Worm (Caenorhabditis elegans): Measurements from ENCODE around the gene C54D10.5.

The C54D10.5 gene

DNA sequence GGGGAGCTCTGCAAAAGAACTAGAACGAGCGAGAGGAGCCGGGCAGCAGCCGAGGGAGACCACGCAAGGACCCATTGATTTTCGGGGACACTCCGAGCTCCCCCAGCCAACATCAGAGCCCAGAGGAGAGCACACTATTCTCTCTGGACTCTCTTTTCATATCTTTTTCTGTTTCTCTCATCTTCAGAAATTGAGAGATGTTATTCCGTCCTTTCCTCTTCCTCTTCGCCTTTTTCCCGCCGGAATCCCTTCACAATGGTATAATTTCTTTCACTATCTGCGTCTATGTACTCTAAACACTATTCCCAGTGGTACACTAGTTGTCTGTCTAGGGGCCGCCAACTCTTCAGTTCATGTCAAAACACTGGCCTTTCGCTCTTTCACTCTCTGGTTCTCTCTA is 36.3 kb downstream of the C54D10.5 start (continued):
- TF ChIP-seq madf-9 (GFP tag; conservative IDR thresholded peaks at IDR 0.05) = no peak
- TF ChIP-seq ceh-32 (tag; optimal IDR thresholded peaks at IDR 0.05; ENCODE audit: poor library complexity) = peak; percentile 40
- peak; percentile 80 for TF ChIP-seq nhr-11 (tag; optimal IDR thresholded peaks at IDR 0.05)
- peak; percentile 85 for TF ChIP-seq ceh-20 (GFP tag; IDR thresholded peaks at IDR 0.05)
- no peak for TF ChIP-seq ceh-82 (tag; optimal IDR thresholded peaks at IDR 0.05)
- TF ChIP-seq zag-1 (tag; optimal IDR thresholded peaks at IDR 0.05) = peak; percentile 14
- TF ChIP-seq gei-8 (GFP tag; optimal IDR thresholded peaks at IDR 0.05) = no peak
- TF ChIP-seq ctbp-1 (GFP tag; IDR thresholded peaks at IDR 0.05) = peak; percentile 96
- TF ChIP-seq nhr-102 (tag; optimal IDR thresholded peaks at IDR 0.05) = no peak
- peak; percentile 71 for TF ChIP-seq egl-43 (GFP tag; IDR thresholded peaks at IDR 0.05)
- no peak for TF ChIP-seq lin-29 (GFP tag; IDR thresholded peaks at IDR 0.05)
- TF ChIP-seq F44E2.7 (GFP tag; IDR thresholded peaks at IDR 0.05) = no peak
- no peak for TF ChIP-seq mdt-29 (GFP tag; IDR thresholded peaks at IDR 0.05)
- TF ChIP-seq unc-39 (tag; optimal IDR thresholded peaks at IDR 0.05) = no peak
- no peak for TF ChIP-seq snpc-1.2 (GFP tag; IDR thresholded peaks at IDR 0.05)
- peak; percentile 37 for TF ChIP-seq hlh-30 (tag; optimal IDR thresholded peaks at IDR 0.05; ENCODE audit: insufficient read depth)
- peak; percentile 39 for TF ChIP-seq mes-2 (tag; optimal IDR thresholded peaks at IDR 0.05; ENCODE audit: poor library complexity, severe bottlenecking)
- TF ChIP-seq Y105C5A.15 (GFP tag; IDR thresholded peaks at IDR 0.05) = no peak
- TF ChIP-seq mxl-2 (GFP tag; conservative IDR thresholded peaks at IDR 0.05) = no peak
- no peak for TF ChIP-seq R02D3.7 (tag; optimal IDR thresholded peaks at IDR 0.05)
- no peak for TF ChIP-seq ceh-62 (tag; optimal IDR thresholded peaks at IDR 0.05)
- TF ChIP-seq ceh-28 (tag; optimal IDR thresholded peaks at IDR 0.05) = peak; percentile 31
- TF ChIP-seq ces-1 (GFP tag; optimal IDR thresholded peaks at IDR 0.05) = peak; percentile 72
- no peak for TF ChIP-seq egl-27 (tag; optimal IDR thresholded peaks at IDR 0.05)
- no peak for TF ChIP-seq sdz-12 (GFP tag; optimal IDR thresholded peaks at IDR 0.05)
- TF ChIP-seq zip-2 (tag; optimal IDR thresholded peaks at IDR 0.05) = no peak
- peak; percentile 74 for TF ChIP-seq hlh-11 (tag; optimal IDR thresholded peaks at IDR 0.05)
- peak in 1 of 2 experiments; percentile 83 for TF ChIP-seq daf-16 (GFP tag; optimal IDR thresholded peaks at IDR 0.05)
- TF ChIP-seq daf-16 (tag; optimal IDR thresholded peaks at IDR 0.05) = no peak
- TF ChIP-seq zfp-2 (tag; optimal IDR thresholded peaks at IDR 0.05) = no peak
- TF ChIP-seq aha-1 (tag) = no peak
- TF ChIP-seq duxl-1 (tag; optimal IDR thresholded peaks at IDR 0.05; ENCODE audit: poor library complexity) = no peak
- peak; percentile 46 for TF ChIP-seq nhr-48 (tag; optimal IDR thresholded peaks at IDR 0.05)
- no peak for TF ChIP-seq Y48G9A.11 (GFP tag; IDR thresholded peaks at IDR 0.05)

DNA sequence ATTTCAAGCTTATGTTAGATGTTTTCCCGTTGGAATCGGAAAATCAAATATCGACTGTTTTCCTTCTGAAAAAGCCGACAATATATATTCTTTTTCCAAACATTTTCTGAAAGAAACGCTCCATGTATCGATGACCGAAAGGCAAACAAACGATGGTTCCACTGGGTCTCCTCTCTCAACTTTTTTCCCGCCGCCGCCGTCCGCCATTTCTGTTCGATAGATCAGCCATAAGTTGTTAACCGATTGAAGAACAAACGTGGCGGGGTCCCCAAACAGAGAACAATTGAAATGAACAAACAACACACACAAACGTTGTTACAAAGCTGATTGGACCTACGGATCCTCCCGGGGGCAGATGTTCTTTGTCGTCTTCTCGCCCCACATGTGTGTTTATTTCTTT is 37.5 kb downstream of the C54D10.5 start:
- TF ChIP-seq unc-130 (GFP tag; optimal IDR thresholded peaks at IDR 0.05) (no peak), nhr-6 (tag; optimal IDR thresholded peaks at IDR 0.05) (peak; percentile 55)

DNA sequence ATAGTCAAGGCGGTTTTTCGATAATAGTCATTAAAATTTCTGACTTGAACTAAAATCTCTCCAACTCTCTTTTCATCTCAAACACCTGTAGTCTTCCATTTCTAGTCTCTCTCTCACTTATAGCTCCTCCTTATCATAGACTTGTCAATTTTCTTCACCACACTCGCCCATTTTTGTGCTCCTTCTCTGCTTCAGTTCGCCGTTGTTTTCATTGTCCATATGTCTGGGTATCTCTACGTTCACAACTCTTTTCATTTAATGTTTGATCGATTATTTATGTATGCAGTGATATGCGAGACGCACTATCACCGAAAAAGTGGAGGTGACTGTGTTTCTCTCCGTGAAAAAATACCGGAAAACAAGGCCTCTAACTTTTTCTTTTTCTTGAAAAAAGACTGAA is 38.6 kb downstream of the C54D10.5 start:
- no peak for TF ChIP-seq mep-1 (tag; optimal IDR thresholded peaks at IDR 0.05)
- no peak for TF ChIP-seq nhr-6 (tag; optimal IDR thresholded peaks at IDR 0.05)
- no peak for TF ChIP-seq mdl-1 (tag; optimal IDR thresholded peaks at IDR 0.05)
- no peak for TF ChIP-seq fkh-10 (GFP tag; optimal IDR thresholded peaks at IDR 0.05)
- TF ChIP-seq ceh-82 (tag; optimal IDR thresholded peaks at IDR 0.05) = no peak
- TF ChIP-seq zag-1 (tag; optimal IDR thresholded peaks at IDR 0.05) = no peak
- peak; percentile 93 for TF ChIP-seq dmd-6 (GFP tag; IDR thresholded peaks at IDR 0.05)
- peak; percentile 45; the same call in 1 of the 2 replicates for TF ChIP-seq lin-1 (GFP tag; IDR thresholded peaks at IDR 0.05)
- TF ChIP-seq madf-9 (GFP tag; conservative IDR thresholded peaks at IDR 0.05) = no peak
- TF ChIP-seq vab-7 (GFP tag; IDR thresholded peaks at IDR 0.05) = no peak
- TF ChIP-seq duxl-1 (tag; optimal IDR thresholded peaks at IDR 0.05; ENCODE audit: poor library complexity) = no peak
- no peak for TF ChIP-seq ceh-20 (GFP tag; IDR thresholded peaks at IDR 0.05)
- TF ChIP-seq aha-1 (tag) = no peak
- no peak for TF ChIP-seq hif-1 (tag; optimal IDR thresholded peaks at IDR 0.05)
- TF ChIP-seq lin-13 (GFP tag; optimal IDR thresholded peaks at IDR 0.05) = no peak
- no peak for TF ChIP-seq ceh-32 (tag; optimal IDR thresholded peaks at IDR 0.05; ENCODE audit: poor library complexity)
- peak; percentile 37 for TF ChIP-seq nhr-102 (tag; optimal IDR thresholded peaks at IDR 0.05)
- TF ChIP-seq dmd-8 (GFP tag; IDR thresholded peaks at IDR 0.05) = no peak
- no peak for TF ChIP-seq tag-97 (GFP tag; IDR thresholded peaks at IDR 0.05)
- TF ChIP-seq zfp-2 (tag; optimal IDR thresholded peaks at IDR 0.05) = no peak
- TF ChIP-seq hlh-11 (tag; optimal IDR thresholded peaks at IDR 0.05) = peak; percentile 89
- no peak for TF ChIP-seq attf-4 (tag; optimal IDR thresholded peaks at IDR 0.05)
- TF ChIP-seq mes-2 (tag; optimal IDR thresholded peaks at IDR 0.05; ENCODE audit: poor library complexity, severe bottlenecking) = peak; percentile 42
- TF ChIP-seq F49E8.2 (tag; optimal IDR thresholded peaks at IDR 0.05; ENCODE audit: borderline replicate concordance) = no peak
- no peak for TF ChIP-seq jun-1 (tag; optimal IDR thresholded peaks at IDR 0.05)

Measured in whole organism, L4 larva.